Worm (Caenorhabditis elegans) whole organism, L4 larva: Measurements from ENCODE around the gene F38H4.6.

Source experiments
- F26F4.8 ChIP-seq: fragments of 200-800 bp; sonication (Bioruptor generic); conservative IDR thresholded peaks from 2 replicates; pipeline ENCODE4 v1.3.6; 2022; ENCODE audit warnings: missing genetic modification characterization, missing compliant biosample characterization
- F49E8.2 ChIP-seq: sonication (generic microtip); optimal IDR thresholded peaks from 2 replicates; lab custom pipeline; 2016; ENCODE audit warnings: missing compliant biosample characterization, mild to moderate bottlenecking, missing genetic modification characterization, borderline replicate concordance
- T20F7.1 ChIP-seq: fragments of 200-800 bp; sonication (Bioruptor generic); optimal IDR thresholded peaks from 2 replicates; lab custom pipeline; 2018; ENCODE audit warnings: mild to moderate bottlenecking, missing genetic modification characterization, missing compliant biosample characterization
- T26A8.4 ChIP-seq: fragments of 200-800 bp; sonication (Bioruptor generic); IDR thresholded peaks from 2 replicates; pipeline ENCODE4 v1.3.6; 2022; ENCODE audit warnings: missing genetic modification characterization, missing compliant biosample characterization
- Y105C5A.15 ChIP-seq: fragments of 200-800 bp; sonication (Bioruptor generic); IDR thresholded peaks from 2 replicates; pipeline ENCODE4 v1.3.6; 2022; ENCODE audit warnings: missing genetic modification characterization, missing compliant biosample characterization
- Y48G9A.11 ChIP-seq: fragments of 200-800 bp; sonication (Bioruptor generic); IDR thresholded peaks from 2 replicates; pipeline ENCODE4 v1.3.6; 2022; ENCODE audit warnings: missing genetic modification reagents, missing genetic modification characterization, missing compliant biosample characterization
- Y5F2A.4 ChIP-seq: fragments of 200-800 bp; sonication (Bioruptor generic); optimal IDR thresholded peaks from 2 replicates; lab custom pipeline; 2018; ENCODE audit warnings: mild to moderate bottlenecking, missing genetic modification characterization, missing compliant biosample characterization
- ZK337.2 ChIP-seq: fragments of 200-800 bp; sonication (Bioruptor generic); IDR thresholded peaks from 2 replicates; pipeline ENCODE4 v1.3.6; 2022; ENCODE audit warnings: missing genetic modification reagents, missing genetic modification characterization, missing compliant biosample characterization
- aha-1 ChIP-seq: fragments of 150-350 bp; peaks from one replicate; lab custom pipeline; 2014; ENCODE audit warnings: missing biosample characterization, missing genetic modification characterization
- aly-2 ChIP-seq: sonication (generic microtip); optimal IDR thresholded peaks from 2 replicates; lab custom pipeline; 2018; ENCODE audit warnings: missing biosample characterization, missing genetic modification characterization
- ama-1 ChIP-seq: fragments of 150-350 bp; optimal IDR thresholded peaks from 2 replicates; lab custom pipeline; 2014; ENCODE audit warnings: inconsistent platforms, mixed read lengths
- daf-16 ChIP-seq, 3 experiments: sonication (generic microtip); optimal IDR thresholded peaks; 2 replicates each; lab custom pipeline; 2016 to 2017; ENCODE audit warnings: missing genetic modification characterization in 3 of 3, missing genetic modification reagents in 3 of 3, mild to moderate bottlenecking in 2 of 3, missing compliant biosample characterization in 2 of 3, missing biosample characterization in 1 of 3, moderate library complexity in 1 of 3
- daf-8 ChIP-seq: fragments of 200-800 bp; sonication (Bioruptor generic); IDR thresholded peaks from 2 replicates; pipeline ENCODE4 v1.3.6; 2022; ENCODE audit warnings: missing genetic modification characterization, missing compliant biosample characterization
- duxl-1 ChIP-seq: sonication (generic microtip); optimal IDR thresholded peaks from 2 replicates; lab custom pipeline; 2016; ENCODE audit warnings: mild to moderate bottlenecking, missing genetic modification characterization, moderate library complexity, missing compliant biosample characterization; ENCODE audit not compliant: poor library complexity
- dve-1 ChIP-seq: sonication (generic microtip); optimal IDR thresholded peaks from 2 replicates; lab custom pipeline; 2017; ENCODE audit warnings: antibody characterized with exemption, mild to moderate bottlenecking, missing genetic modification characterization, missing compliant biosample characterization; ENCODE audit not compliant: insufficient read depth
- fos-1 ChIP-seq: fragments of 150-350 bp; optimal IDR thresholded peaks from 2 replicates; lab custom pipeline; 2014; ENCODE audit warnings: missing biosample characterization, missing genetic modification characterization
- hif-1 ChIP-seq, 2 experiments: sonication (generic microtip); optimal IDR thresholded peaks; 2 replicates each; lab custom pipeline; 2016 to 2017; ENCODE audit warnings: missing compliant biosample characterization in 2 of 2, missing genetic modification characterization in 2 of 2, missing genetic modification reagents in 2 of 2, missing genotype in 2 of 2, mild to moderate bottlenecking in 1 of 2
- hlh-11 ChIP-seq: fragments of 200-800 bp; sonication (Bioruptor generic); optimal IDR thresholded peaks from 2 replicates; lab custom pipeline; 2018; ENCODE audit warnings: mild to moderate bottlenecking, missing genetic modification characterization, missing compliant biosample characterization
- hlh-30 ChIP-seq: sonication (generic microtip); optimal IDR thresholded peaks from 2 replicates; lab custom pipeline; 2017; ENCODE audit warnings: antibody characterized with exemption, mild to moderate bottlenecking, missing genetic modification characterization, missing compliant biosample characterization; ENCODE audit not compliant: insufficient read depth
- lin-1 ChIP-seq: fragments of 200-800 bp; sonication (Bioruptor generic); IDR thresholded peaks from 2 replicates; pipeline ENCODE4 v1.3.6; 2022; ENCODE audit warnings: missing genetic modification reagents, missing genetic modification characterization, missing compliant biosample characterization
- lin-13 ChIP-seq: fragments of 150-350 bp; optimal IDR thresholded peaks from 2 replicates; lab custom pipeline; 2014; ENCODE audit warnings: missing biosample characterization, missing genetic modification reagents, missing genetic modification characterization
- lin-15B ChIP-seq: fragments of 150-350 bp; sonication (generic microtip); optimal IDR thresholded peaks from 3 replicates; lab custom pipeline; 2014; ENCODE audit warnings: missing biosample characterization, missing genetic modification characterization
- lin-29 ChIP-seq: fragments of 200-800 bp; sonication (Bioruptor generic); IDR thresholded peaks from 2 replicates; pipeline ENCODE4 v1.3.6; 2022; ENCODE audit warnings: missing genetic modification reagents, missing genetic modification characterization, missing compliant biosample characterization
- lin-38 ChIP-seq: fragments of 200-800 bp; sonication (Bioruptor generic); IDR thresholded peaks from 2 replicates; pipeline ENCODE4 v1.3.6; 2022; ENCODE audit warnings: missing genetic modification reagents, missing genetic modification characterization, missing compliant biosample characterization
- madf-5 ChIP-seq, 2 experiments: fragments of 200-800 bp; sonication (Bioruptor generic); IDR thresholded peaks; 2 replicates each; pipeline ENCODE4 v1.3.6; 2022; ENCODE audit warnings: missing compliant biosample characterization in 2 of 2, missing genetic modification characterization in 2 of 2
- mdl-1 ChIP-seq, 2 experiments: fragments of 150-350 bp in 1 of 2; sonication (generic microtip) in 1 of 2; optimal IDR thresholded peaks; 2 replicates each; lab custom pipeline; 2014 to 2017; ENCODE audit warnings: missing biosample characterization in 2 of 2, missing genetic modification characterization in 2 of 2
- mes-2 ChIP-seq: sonication (generic microtip); optimal IDR thresholded peaks from 2 replicates; lab custom pipeline; 2016; ENCODE audit warnings: missing genotype, mild to moderate bottlenecking, missing genetic modification characterization, missing compliant biosample characterization; ENCODE audit not compliant: poor library complexity, severe bottlenecking
- mxl-2 ChIP-seq: fragments of 200-800 bp; sonication (Bioruptor generic); conservative IDR thresholded peaks from 2 replicates; pipeline ENCODE4 v1.3.6; 2022; ENCODE audit warnings: missing genetic modification reagents, missing genetic modification characterization, missing compliant biosample characterization
- mxl-3 ChIP-seq: fragments of 200-800 bp; sonication (Bioruptor generic); optimal IDR thresholded peaks from 2 replicates; lab custom pipeline; 2018; ENCODE audit warnings: mild to moderate bottlenecking, missing genetic modification characterization, missing compliant biosample characterization
- nhr-10 ChIP-seq: fragments of 150-350 bp; optimal IDR thresholded peaks from 2 replicates; lab custom pipeline; 2014; ENCODE audit warnings: missing biosample characterization, missing genetic modification characterization
- nhr-111 ChIP-seq: fragments of 200-800 bp; sonication (Bioruptor generic); optimal IDR thresholded peaks from 2 replicates; lab custom pipeline; 2018; ENCODE audit warnings: mild to moderate bottlenecking, missing genetic modification characterization, missing compliant biosample characterization
- nhr-28 ChIP-seq: fragments of 150-350 bp; optimal IDR thresholded peaks from 2 replicates; lab custom pipeline; 2014; ENCODE audit warnings: missing biosample characterization, missing genetic modification characterization
- nhr-76 ChIP-seq: fragments of 150-350 bp; optimal IDR thresholded peaks from 2 replicates; lab custom pipeline; 2014; ENCODE audit warnings: missing biosample characterization, missing genetic modification characterization
- saeg-2 ChIP-seq: fragments of 200-800 bp; sonication (Bioruptor generic); IDR thresholded peaks from 2 replicates; pipeline ENCODE4 v1.3.6; 2022; ENCODE audit warnings: missing genetic modification reagents, missing genetic modification characterization, missing compliant biosample characterization
- skn-1 ChIP-seq: fragments of 150-350 bp; optimal IDR thresholded peaks from 2 replicates; lab custom pipeline; 2014; ENCODE audit warnings: missing biosample characterization, missing genetic modification characterization
- snpc-1.2 ChIP-seq: fragments of 200-800 bp; sonication (Bioruptor generic); IDR thresholded peaks from 2 replicates; pipeline ENCODE4 v1.3.6; 2022; ENCODE audit warnings: missing genetic modification reagents, missing genetic modification characterization, missing compliant biosample characterization
- ztf-11 ChIP-seq: fragments of 150-350 bp; optimal IDR thresholded peaks from 2 replicates; lab custom pipeline; 2014; ENCODE audit warnings: missing biosample characterization, missing genetic modification characterization
- ztf-7 ChIP-seq: fragments of 150-350 bp; optimal IDR thresholded peaks from 2 replicates; lab custom pipeline; 2014; ENCODE audit warnings: missing biosample characterization, missing genetic modification characterization

The F38H4.6 gene

ce11 chrIV:11820067-11820913 lies 27.4 kb downstream of the F38H4.6 start (continued):
- TF ChIP-seq T26A8.4, result no peak; the same call in 1 of the 2 replicates
- peak; percentile 20 for TF ChIP-seq dve-1 (tag; lab: Kevin White, UChicago)
- no peak for TF ChIP-seq ZK337.2
- no peak for TF ChIP-seq mxl-2 (GFP tag; lab: Robert Waterston, UW)
- TF ChIP-seq fos-1 (tag; lab: Kevin White, UChicago), result no peak
- TF ChIP-seq F26F4.8, result no peak
- TF ChIP-seq hlh-11 (tag; lab: Kevin White, UChicago), result peak; percentile 11
- TF ChIP-seq mes-2 (tag; lab: Kevin White, UChicago), result peak; percentile 31
- peak; percentile 17 for TF ChIP-seq Y5F2A.4 (GFP tag; lab: Kevin White, UChicago)
- TF ChIP-seq nhr-10 (tag; lab: Kevin White, UChicago), result no peak
- TF ChIP-seq F49E8.2, result peak; percentile 67
- peak; percentile 30 for TF ChIP-seq duxl-1 (tag; lab: Kevin White, UChicago)
- TF ChIP-seq lin-15B, result no peak
- TF ChIP-seq saeg-2 (GFP tag; lab: Robert Waterston, UW), result 0 out of 2 replicates have a peak, but pooled peaks have one; percentile 18
- TF ChIP-seq lin-29, result no peak
- TF ChIP-seq snpc-1.2 (GFP tag; lab: Robert Waterston, UW), result peak; percentile 61
- peak; percentile 47 for TF ChIP-seq lin-38
- TF ChIP-seq ztf-11 (tag; lab: Kevin White, UChicago), result no peak
- TF ChIP-seq daf-16 (GFP tag; optimal IDR thresholded peaks at IDR 0.05; lab: Kevin White, UChicago), result no peak
- no peak for TF ChIP-seq daf-16 (tag; optimal IDR thresholded peaks at IDR 0.05; lab: Kevin White, UChicago)
- peak; percentile 33; the same call in 1 of the 2 replicates for TF ChIP-seq lin-1
- no peak for TF ChIP-seq nhr-76 (tag; lab: Kevin White, UChicago)
- TF ChIP-seq nhr-111 (GFP tag; lab: Kevin White, UChicago), result no peak
- peak; percentile 39 for TF ChIP-seq T20F7.1 (GFP tag; lab: Kevin White, UChicago)
- TF ChIP-seq lin-13 (GFP tag; lab: Kevin White, UChicago), result peak; percentile 44
- peak; percentile 64 for TF ChIP-seq Y48G9A.11 (GFP tag; lab: Robert Waterston, UW)
- TF ChIP-seq aly-2 (tag; lab: Kevin White, UChicago), result no peak
- no peak for TF ChIP-seq ztf-7 (tag; lab: Kevin White, UChicago)
- TF ChIP-seq, all 104 proteins: peak for 23

ce11 chrIV:11813901-11814300 lies 33.8 kb downstream of the F38H4.6 start, which contains the start of gene M117.1:
Gene M117.1 (plus strand): TSS chrIV:11814247.
- no peak for TF ChIP-seq ama-1 (lab: Kevin White, UChicago)
- no peak for TF ChIP-seq daf-8 (GFP tag; lab: Robert Waterston, UW)
- TF ChIP-seq madf-5 (GFP tag; IDR thresholded peaks at IDR 0.05; lab: Robert Waterston, UW), result no peak
- no peak for TF ChIP-seq daf-16 (GFP tag; optimal IDR thresholded peaks at IDR 0.05; lab: Kevin White, UChicago)
- TF ChIP-seq daf-16 (tag; optimal IDR thresholded peaks at IDR 0.05; lab: Kevin White, UChicago), result no peak
- TF ChIP-seq lin-1, result no peak
- TF ChIP-seq nhr-28 (tag; lab: Kevin White, UChicago), result peak; percentile 25
- TF ChIP-seq mdl-1 (tag; optimal IDR thresholded peaks at IDR 0.05; lab: Kevin White, UChicago), result peak in 1 of 2 experiments; percentile 49
- peak; percentile 82 for TF ChIP-seq aha-1
- no peak for TF ChIP-seq ztf-11 (tag; lab: Kevin White, UChicago)
- no peak for TF ChIP-seq lin-29
- TF ChIP-seq hlh-30, result peak; percentile 3
- peak in 1 of 2 experiments; percentile 7 for TF ChIP-seq hif-1 (tag; optimal IDR thresholded peaks at IDR 0.05; lab: Kevin White, UChicago)

- TF ChIP-seq skn-1 (tag; lab: Kevin White, UChicago), result no peak
- TF ChIP-seq lin-13 (GFP tag; lab: Kevin White, UChicago), result no peak
- TF ChIP-seq aha-1, result peak; percentile 42
- peak; percentile 37 for TF ChIP-seq mxl-3 (GFP tag; lab: Kevin White, UChicago)
- TF ChIP-seq nhr-28 (tag; lab: Kevin White, UChicago), result peak; percentile 44
- TF ChIP-seq Y105C5A.15 (GFP tag; lab: Robert Waterston, UW), result no peak
Measured at ce11 chrIV:11812017-11812416, 35.7 kb downstream of the F38H4.6 start.
